Fruit fly (Drosophila melanogaster) whole organism, embryonic: Measurements from ENCODE around the gene Jon99Fii.

Source experiments
- Awh ChIP-seq: fragments of 200-800 bp; sonication (Bioruptor generic); IDR thresholded peaks from 2 replicates; pipeline ENCODE4, ENCODE4 v1.3.6; 2022; ENCODE audit warnings: missing biosample characterization, missing genetic modification characterization
- Bdp1 ChIP-seq: fragments of 200-800 bp; sonication (Bioruptor generic); optimal IDR thresholded peaks from 3 replicates; lab custom pipeline; 2016; ENCODE audit warnings: missing biosample characterization, missing genetic modification characterization
- Blimp-1 ChIP-seq: fragments of 200-800 bp; sonication (Bioruptor generic); optimal IDR thresholded peaks from 3 replicates; lab custom pipeline; 2018; ENCODE audit warnings: missing biosample characterization, missing genetic modification characterization, mild to moderate bottlenecking, moderate library complexity, missing genetic modification reagents
- CG12155 ChIP-seq: fragments of 200-800 bp; sonication (Bioruptor generic); optimal IDR thresholded peaks from 3 replicates; lab custom pipeline; 2016; ENCODE audit warnings: missing biosample characterization, missing genetic modification characterization
- CG16815 ChIP-seq: fragments of 200-800 bp; sonication (Bioruptor generic); optimal IDR thresholded peaks from 3 replicates; lab custom pipeline; 2017; ENCODE audit warnings: missing biosample characterization, mild to moderate bottlenecking, missing genetic modification characterization
- CG17328 ChIP-seq: fragments of 200-800 bp; sonication (Bioruptor generic); IDR thresholded peaks from 2 replicates; pipeline ENCODE4 v1.3.6; 2022; ENCODE audit warnings: missing biosample characterization, missing genetic modification characterization
- CG17568 ChIP-seq: fragments of 200-800 bp; sonication (Bioruptor generic); optimal IDR thresholded peaks from 2 replicates; lab custom pipeline; 2018; ENCODE audit warnings: missing biosample characterization, mild to moderate bottlenecking, missing genetic modification characterization, moderate library complexity
- CG18764 ChIP-seq: fragments of 200-800 bp; sonication (Bioruptor generic); optimal IDR thresholded peaks from 3 replicates; lab custom pipeline; 2016; ENCODE audit warnings: missing biosample characterization, missing genetic modification characterization
- CG2202 ChIP-seq: fragments of 200-800 bp; sonication (Bioruptor generic); optimal IDR thresholded peaks from 2 replicates; lab custom pipeline; 2018; ENCODE audit warnings: missing biosample characterization, mild to moderate bottlenecking, missing genetic modification characterization
- CG2712 ChIP-seq: fragments of 200-800 bp; optimal IDR thresholded peaks from 3 replicates; lab custom pipeline; 2019; ENCODE audit warnings: missing biosample characterization, mild to moderate bottlenecking, missing genetic modification characterization, moderate library complexity
- CG32772 ChIP-seq: fragments of 200-800 bp; sonication (Bioruptor generic); IDR thresholded peaks from 2 replicates; pipeline ENCODE4 v1.3.6; 2022; ENCODE audit warnings: missing biosample characterization, missing genetic modification characterization
- CG33557 ChIP-seq: fragments of 200-800 bp; sonication (Bioruptor generic); optimal IDR thresholded peaks from 2 replicates; lab custom pipeline; 2019; ENCODE audit warnings: missing biosample characterization, mild to moderate bottlenecking, missing genetic modification characterization, moderate library complexity
- CG43689 ChIP-seq: fragments of 200-800 bp; sonication (Bioruptor generic); IDR thresholded peaks from 2 replicates; pipeline ENCODE4 v1.3.6; 2022; ENCODE audit warnings: missing biosample characterization, missing genetic modification characterization
- CG4404 ChIP-seq: fragments of 200-800 bp; sonication (Bioruptor generic); IDR thresholded peaks from 2 replicates; pipeline ENCODE4 v1.3.6; 2022; ENCODE audit warnings: missing biosample characterization, missing genetic modification characterization
- CG4424 ChIP-seq: fragments of 200-800 bp; sonication (Bioruptor generic); optimal IDR thresholded peaks from 3 replicates; lab custom pipeline; 2016; ENCODE audit warnings: missing biosample characterization, missing genetic modification characterization
- CG6791 ChIP-seq: fragments of 200-800 bp; sonication (Bioruptor generic); IDR thresholded peaks from 3 replicates; pipeline ENCODE4 v1.3.6; 2022; ENCODE audit warnings: missing biosample characterization, missing genetic modification characterization; ENCODE audit not compliant: partially characterized antibody
- CG7963 ChIP-seq: fragments of 200-800 bp; sonication (Bioruptor generic); IDR thresholded peaks from 3 replicates; pipeline ENCODE4 v1.3.6; 2022; ENCODE audit warnings: missing biosample characterization, missing genetic modification characterization; ENCODE audit not compliant: partially characterized antibody
- D19A ChIP-seq: fragments of 200-800 bp; optimal IDR thresholded peaks from 3 replicates; lab custom pipeline; 2019; ENCODE audit warnings: missing biosample characterization, mild to moderate bottlenecking, missing genetic modification characterization, moderate library complexity
- Dip2 ChIP-seq: fragments of 200-800 bp; sonication (Bioruptor generic); IDR thresholded peaks from 2 replicates; pipeline ENCODE4 v1.3.6; 2022; ENCODE audit warnings: missing biosample characterization, missing genetic modification characterization
- E2f1 ChIP-seq: fragments of 200-800 bp; sonication (Bioruptor generic); IDR thresholded peaks from 2 replicates; pipeline ENCODE4 v1.3.6; 2022; ENCODE audit warnings: missing biosample characterization, missing genetic modification characterization
- Elba2 ChIP-seq: fragments of 200-800 bp; sonication (Bioruptor generic); optimal IDR thresholded peaks from 3 replicates; lab custom pipeline; 2016; ENCODE audit warnings: missing biosample characterization, missing genetic modification characterization
- Hr39 ChIP-seq: fragments of >200 bp; optimal IDR thresholded peaks from 2 replicates; lab custom pipeline; 2017
- MBD-R2 ChIP-seq: fragments of 200-800 bp; sonication (Bioruptor generic); IDR thresholded peaks from 2 replicates; pipeline ENCODE4 v1.3.6; 2022; ENCODE audit warnings: missing biosample characterization, missing genetic modification characterization
- Med ChIP-seq: fragments of 200-800 bp; sonication (Bioruptor generic); peaks from one replicate; lab custom pipeline; 2016; ENCODE audit warnings: missing biosample characterization, missing genetic modification characterization, mild to moderate bottlenecking, inconsistent platforms, moderate library complexity
- NFAT ChIP-seq: fragments of 200-800 bp; sonication (Bioruptor generic); IDR thresholded peaks from 2 replicates; pipeline ENCODE4 v1.3.6; 2022; ENCODE audit warnings: missing biosample characterization, missing genetic modification characterization
- Nf-YC ChIP-seq: fragments of 200-800 bp; optimal IDR thresholded peaks from 3 replicates; lab custom pipeline; 2019; ENCODE audit warnings: missing biosample characterization, mild to moderate bottlenecking, missing genetic modification characterization, moderate library complexity
- Ptx1 ChIP-seq: fragments of 200-800 bp; sonication (Bioruptor generic); IDR thresholded peaks from 2 replicates; pipeline ENCODE4 v1.3.6; 2022; ENCODE audit warnings: missing biosample characterization, missing genetic modification characterization
- Rfx ChIP-seq: fragments of 200-800 bp; sonication (Bioruptor generic); IDR thresholded peaks from 2 replicates; pipeline ENCODE4 v1.3.6; 2022; ENCODE audit warnings: missing biosample characterization, missing genetic modification characterization
- Scr ChIP-seq: fragments of 200-800 bp; sonication (Bioruptor generic); IDR thresholded peaks from 2 replicates; pipeline ENCODE4 v1.3.6; 2022; ENCODE audit warnings: missing biosample characterization, missing genetic modification characterization; ENCODE audit not compliant: partially characterized antibody
- Spps ChIP-seq: fragments of 200-800 bp; sonication (Bioruptor generic); optimal IDR thresholded peaks from 2 replicates; lab custom pipeline; 2018; ENCODE audit warnings: missing biosample characterization, mild to moderate bottlenecking, missing genetic modification characterization
- Stat92E ChIP-seq, 3 experiments: fragments of >200 bp in 2 of 3; fragments of 200-800 bp in 1 of 3; sonication (Bioruptor generic) in 1 of 3; optimal IDR thresholded peaks; 2 replicates each; lab custom pipeline; 2017 to 2019; ENCODE audit warnings: missing biosample characterization in 3 of 3, missing genetic modification characterization in 3 of 3, mild to moderate bottlenecking in 1 of 3, moderate library complexity in 1 of 3
- aop ChIP-seq: fragments of 200-800 bp; sonication (Bioruptor generic); IDR thresholded peaks from 2 replicates; pipeline ENCODE4 v1.3.6; 2022; ENCODE audit warnings: missing biosample characterization, missing genetic modification characterization
- bigmax ChIP-seq: fragments of 200-800 bp; sonication (Bioruptor generic); optimal IDR thresholded peaks from 2 replicates; lab custom pipeline; 2018; ENCODE audit warnings: missing biosample characterization, mild to moderate bottlenecking, missing genetic modification characterization
- bsh ChIP-seq, 2 experiments: fragments of 200-800 bp; sonication (Bioruptor generic); optimal IDR thresholded peaks; 2 replicates each; lab custom pipeline; 2017 to 2018; ENCODE audit warnings: mild to moderate bottlenecking in 2 of 2, missing biosample characterization in 2 of 2, missing genetic modification characterization in 2 of 2, moderate library complexity in 1 of 2
- corto ChIP-seq: fragments of 200-800 bp; sonication (Bioruptor generic); optimal IDR thresholded peaks from 2 replicates; lab custom pipeline; 2016; ENCODE audit warnings: missing biosample characterization, mild to moderate bottlenecking, missing genetic modification characterization, moderate library complexity
- emc ChIP-seq: fragments of 200-800 bp; sonication (Bioruptor generic); optimal IDR thresholded peaks from 2 replicates; lab custom pipeline; 2016; ENCODE audit warnings: missing biosample characterization, missing genetic modification characterization
- en ChIP-seq: fragments of 200-800 bp; sonication (Bioruptor generic); optimal IDR thresholded peaks from 2 replicates; lab custom pipeline; 2016; ENCODE audit warnings: missing biosample characterization, missing genetic modification characterization
- ewg ChIP-seq: fragments of 200-800 bp; sonication (Bioruptor generic); optimal IDR thresholded peaks from 3 replicates; lab custom pipeline; 2017; ENCODE audit warnings: mild to moderate bottlenecking, missing biosample characterization, missing genetic modification reagents, missing genetic modification characterization
- ftz-f1 ChIP-seq: fragments of 200-800 bp; sonication (Bioruptor generic); optimal IDR thresholded peaks from 2 replicates; lab custom pipeline; 2016; ENCODE audit warnings: missing biosample characterization, missing genetic modification characterization
- h ChIP-seq: fragments of >200 bp; optimal IDR thresholded peaks from 2 replicates; lab custom pipeline; 2017
- ham ChIP-seq: fragments of 200-800 bp; sonication (Bioruptor generic); IDR thresholded peaks from 2 replicates; pipeline ENCODE4 v1.3.6; 2022; ENCODE audit warnings: missing biosample characterization, missing genetic modification characterization
- inv ChIP-seq: fragments of 200-800 bp; sonication (Bioruptor generic); IDR thresholded peaks from 2 replicates; pipeline ENCODE4 v1.3.6; 2022; ENCODE audit warnings: missing biosample characterization, missing genetic modification characterization; ENCODE audit not compliant: partially characterized antibody
- jing ChIP-seq: fragments of 200-800 bp; sonication (Bioruptor generic); optimal IDR thresholded peaks from 2 replicates; lab custom pipeline; 2018; ENCODE audit warnings: missing biosample characterization, mild to moderate bottlenecking, missing genetic modification characterization
- nerfin-1 ChIP-seq: fragments of 200-800 bp; sonication (Bioruptor generic); optimal IDR thresholded peaks from 3 replicates; lab custom pipeline; 2019; ENCODE audit warnings: missing biosample characterization, mild to moderate bottlenecking, missing genetic modification characterization, moderate library complexity
- peb ChIP-seq: fragments of 200-800 bp; sonication (Bioruptor generic); IDR thresholded peaks from 2 replicates; pipeline ENCODE4 v1.3.6; 2022; ENCODE audit warnings: missing biosample characterization, missing genetic modification characterization
- phol ChIP-seq: fragments of 200-800 bp; sonication (Bioruptor generic); optimal IDR thresholded peaks from 3 replicates; lab custom pipeline; 2018; ENCODE audit warnings: missing biosample characterization, mild to moderate bottlenecking, missing genetic modification characterization, moderate library complexity
- schlank ChIP-seq: fragments of 200-800 bp; sonication (Bioruptor generic); optimal IDR thresholded peaks from 2 replicates; lab custom pipeline; 2018; ENCODE audit warnings: missing biosample characterization, mild to moderate bottlenecking, missing genetic modification characterization
- stwl ChIP-seq: fragments of 200-800 bp; sonication (Bioruptor generic); optimal IDR thresholded peaks from 3 replicates; lab custom pipeline; 2018; ENCODE audit warnings: missing biosample characterization, mild to moderate bottlenecking, missing genetic modification characterization, moderate library complexity
- tio ChIP-seq: fragments of 200-800 bp; sonication (Bioruptor generic); optimal IDR thresholded peaks from 2 replicates; lab custom pipeline; 2017; ENCODE audit warnings: missing biosample characterization, missing genetic modification characterization, inconsistent platforms
- vfl ChIP-seq: fragments of 200-800 bp; sonication (Bioruptor generic); optimal IDR thresholded peaks from 2 replicates; lab custom pipeline; 2016; ENCODE audit warnings: missing biosample characterization, missing genetic modification characterization
- yki ChIP-seq: fragments of >200 bp; optimal IDR thresholded peaks from 3 replicates; lab custom pipeline; 2018

Jon99Fii gene

DNA sequence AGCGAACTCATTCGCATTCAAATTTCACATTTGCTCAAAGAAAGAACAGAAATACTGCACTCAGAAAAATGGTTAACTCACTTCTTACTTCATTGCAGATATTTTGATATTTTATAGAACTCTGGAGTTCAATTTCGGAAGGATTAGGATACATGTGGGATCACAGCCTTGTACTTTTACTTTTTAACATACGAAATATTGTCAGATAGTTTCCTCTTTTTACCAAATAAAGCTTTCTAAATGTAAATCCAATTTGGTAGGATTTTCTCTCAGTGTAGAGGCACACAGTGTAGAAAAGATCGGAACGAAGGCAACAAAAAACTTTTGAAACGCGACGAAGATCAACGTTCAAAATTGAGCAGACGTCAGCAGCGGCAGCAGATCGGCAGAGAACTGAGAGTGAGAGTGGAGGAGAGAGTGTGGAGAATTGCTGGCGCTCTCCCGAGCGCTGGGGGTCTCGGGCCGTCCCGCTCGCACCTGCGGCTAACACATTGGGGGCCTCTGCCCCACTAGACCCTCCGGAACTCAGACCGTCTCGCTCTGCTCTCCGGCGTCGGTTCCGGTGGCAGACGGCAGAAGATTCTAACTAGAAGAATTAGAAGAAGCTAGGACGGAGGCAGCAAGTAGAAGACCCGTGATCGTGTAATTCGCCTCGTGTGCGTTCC, 44.4 kb upstream of the Jon99Fii start, which contains the start of gene tmod (continued):
- TF ChIP-seq tio (peak; percentile 34), ham (GFP tag; lab: Robert Waterston, UW) (no peak), jing (GFP tag; lab: Kevin White, UChicago) (no peak), Elba2 (GFP tag; lab: Kevin White, UChicago) (no peak), nerfin-1 (peak; percentile 53), Dip2 (GFP tag; lab: Robert Waterston, UW) (no peak), Awh (GFP tag; lab: Robert Waterston, UW) (no peak), peb (GFP tag; lab: Robert Waterston, UW) (no peak), D19A (peak; percentile 54), Ptx1 (GFP tag; lab: Robert Waterston, UW) (peak; percentile 55), CG16815 (GFP tag; lab: Kevin White, UChicago) (peak; percentile 18), schlank (tag; lab: Kevin White, UChicago) (no peak), CG43689 (GFP tag; lab: Robert Waterston, UW) (no peak), Blimp-1 (peak; percentile 74), CG17328 (GFP tag; lab: Robert Waterston, UW) (no peak; the same call in 1 of the 2 replicates), yki (lab: Kevin White, UChicago) (no peak), ewg (GFP tag; lab: Kevin White, UChicago) (peak; percentile 45), Hr39 (no peak), Scr (GFP tag; lab: Robert Waterston, UW) (no peak), Stat92E (GFP tag; optimal IDR thresholded peaks at IDR 0.05; lab: Kevin White, UChicago) (no peak), CG17568 (peak; percentile 2), ftz-f1 (peak; percentile 36), CG6791 (GFP tag; lab: Robert Waterston, UW) (no peak), h (lab: Kevin White, UChicago) (no peak), Nf-YC (peak; percentile 15), CG12155 (GFP tag; lab: Kevin White, UChicago) (no peak), NFAT (GFP tag; lab: Robert Waterston, UW) (0 out of 2 replicates have a peak, but pooled peaks have one; percentile 7), Spps (peak; percentile 35), CG4424 (peak; percentile 36), stwl (tag; lab: Kevin White, UChicago) (no peak), E2f1 (GFP tag; lab: Robert Waterston, UW) (peak; percentile 24; the same call in 1 of the 2 replicates), CG2712 (tag; lab: Kevin White, UChicago) (peak; percentile 65), emc (GFP tag; lab: Kevin White, UChicago) (no peak), Rfx (GFP tag; lab: Robert Waterston, UW) (no peak), corto (GFP tag; lab: Kevin White, UChicago) (no peak), CG4404 (no peak), en (peak; percentile 30), vfl (GFP tag; lab: Kevin White, UChicago) (no peak), CG18764 (GFP tag; lab: Kevin White, UChicago) (no peak), inv (GFP tag; lab: Robert Waterston, UW) (no peak), CG7963 (GFP tag; lab: Robert Waterston, UW) (no peak), bsh (GFP tag; optimal IDR thresholded peaks at IDR 0.05; lab: Kevin White, UChicago) (peak in 1 of 2 experiments; percentile 69), phol (tag; lab: Kevin White, UChicago) (peak; percentile 82), Bdp1 (GFP tag; lab: Kevin White, UChicago) (no peak), MBD-R2 (GFP tag; lab: Robert Waterston, UW) (no peak), Med (GFP tag; lab: Kevin White, UChicago) (peak; percentile 81), CG33557 (GFP tag; lab: Kevin White, UChicago) (peak; percentile 9), bigmax (GFP tag; lab: Kevin White, UChicago) (no peak), aop (GFP tag; lab: Robert Waterston, UW) (peak; percentile 95), CG2202 (tag; lab: Kevin White, UChicago) (no peak), CG32772 (GFP tag; lab: Robert Waterston, UW) (no peak)
